Worm (Caenorhabditis elegans): ENCODE results near the gene F28C1.1.

The F28C1.1 gene

DNA sequence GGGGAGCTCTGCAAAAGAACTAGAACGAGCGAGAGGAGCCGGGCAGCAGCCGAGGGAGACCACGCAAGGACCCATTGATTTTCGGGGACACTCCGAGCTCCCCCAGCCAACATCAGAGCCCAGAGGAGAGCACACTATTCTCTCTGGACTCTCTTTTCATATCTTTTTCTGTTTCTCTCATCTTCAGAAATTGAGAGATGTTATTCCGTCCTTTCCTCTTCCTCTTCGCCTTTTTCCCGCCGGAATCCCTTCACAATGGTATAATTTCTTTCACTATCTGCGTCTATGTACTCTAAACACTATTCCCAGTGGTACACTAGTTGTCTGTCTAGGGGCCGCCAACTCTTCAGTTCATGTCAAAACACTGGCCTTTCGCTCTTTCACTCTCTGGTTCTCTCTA, 14.8 kb downstream of the F28C1.1 start (continued):
- peak; percentile 49 for TF ChIP-seq nhr-11 (tag; optimal IDR thresholded peaks at IDR 0.05)
- peak; percentile 85 for TF ChIP-seq nhr-85 (tag)
- TF ChIP-seq unc-130 (tag; optimal IDR thresholded peaks at IDR 0.05) = peak; percentile 42
- TF ChIP-seq mab-9 (GFP tag; IDR thresholded peaks at IDR 0.05) = no peak
- no peak for TF ChIP-seq F16B12.6 (tag; optimal IDR thresholded peaks at IDR 0.05)
- peak; percentile 73 to 78 for TF ChIP-seq egl-27 (tag; optimal IDR thresholded peaks at IDR 0.05)
- TF ChIP-seq ceh-63 (GFP tag; optimal IDR thresholded peaks at IDR 0.05) = peak; percentile 68
- TF ChIP-seq hlh-4 (tag; optimal IDR thresholded peaks at IDR 0.05) = no peak
- peak; percentile 41 for TF ChIP-seq mef-2 (tag; optimal IDR thresholded peaks at IDR 0.05)
- peak; percentile 72 for TF ChIP-seq isw-1 (GFP tag; IDR thresholded peaks at IDR 0.05)
- no peak for TF ChIP-seq nhr-76 (tag; optimal IDR thresholded peaks at IDR 0.05)
- TF ChIP-seq pqm-1 (tag; optimal IDR thresholded peaks at IDR 0.05) = no peak
- no peak for TF ChIP-seq pag-3 (tag; optimal IDR thresholded peaks at IDR 0.05; ENCODE audit: borderline replicate concordance, insufficient read depth)
- no peak for TF ChIP-seq zip-4 (GFP tag; optimal IDR thresholded peaks at IDR 0.05)
- peak; percentile 92 for TF ChIP-seq swsn-7 (tag; optimal IDR thresholded peaks at IDR 0.05)
- no peak for TF ChIP-seq C04F5.9 (tag; optimal IDR thresholded peaks at IDR 0.05)
- no peak for TF ChIP-seq ces-1 (GFP tag; optimal IDR thresholded peaks at IDR 0.05)
- TF ChIP-seq mdl-1 (tag; optimal IDR thresholded peaks at IDR 0.05) = peak in 1 of 2 experiments; percentile 76
- TF ChIP-seq grh-1 (GFP tag; IDR thresholded peaks at IDR 0.05) = 0 out of 2 replicates have a peak, but pooled peaks have one; percentile 27
- TF ChIP-seq elt-2 (tag; optimal IDR thresholded peaks at IDR 0.05) = no peak
- no peak for TF ChIP-seq aha-1 (tag; optimal IDR thresholded peaks at IDR 0.05)
- TF ChIP-seq nhr-90 (tag; optimal IDR thresholded peaks at IDR 0.05; ENCODE audit: poor library complexity) = peak; percentile 55
- TF ChIP-seq nhr-47 (tag; optimal IDR thresholded peaks at IDR 0.05) = peak; percentile 88
- TF ChIP-seq dsc-1 (tag; optimal IDR thresholded peaks at IDR 0.05) = peak; percentile 76
- TF ChIP-seq fos-1 (tag; optimal IDR thresholded peaks at IDR 0.05) = peak; percentile 22
- no peak for TF ChIP-seq efl-3 (GFP tag; optimal IDR thresholded peaks at IDR 0.05)

DNA sequence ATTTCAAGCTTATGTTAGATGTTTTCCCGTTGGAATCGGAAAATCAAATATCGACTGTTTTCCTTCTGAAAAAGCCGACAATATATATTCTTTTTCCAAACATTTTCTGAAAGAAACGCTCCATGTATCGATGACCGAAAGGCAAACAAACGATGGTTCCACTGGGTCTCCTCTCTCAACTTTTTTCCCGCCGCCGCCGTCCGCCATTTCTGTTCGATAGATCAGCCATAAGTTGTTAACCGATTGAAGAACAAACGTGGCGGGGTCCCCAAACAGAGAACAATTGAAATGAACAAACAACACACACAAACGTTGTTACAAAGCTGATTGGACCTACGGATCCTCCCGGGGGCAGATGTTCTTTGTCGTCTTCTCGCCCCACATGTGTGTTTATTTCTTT, 16.0 kb downstream of the F28C1.1 start:
- TF ChIP-seq blmp-1 (tag; optimal IDR thresholded peaks at IDR 0.05) (no peak), dpl-1 (GFP tag; optimal IDR thresholded peaks at IDR 0.05) (no peak), ceh-82 (tag; optimal IDR thresholded peaks at IDR 0.05) (no peak), fkh-8 (tag; optimal IDR thresholded peaks at IDR 0.05) (no peak), lin-14 (GFP tag; optimal IDR thresholded peaks at IDR 0.05) (peak; percentile 20), ceh-63 (GFP tag; optimal IDR thresholded peaks at IDR 0.05) (no peak)

DNA sequence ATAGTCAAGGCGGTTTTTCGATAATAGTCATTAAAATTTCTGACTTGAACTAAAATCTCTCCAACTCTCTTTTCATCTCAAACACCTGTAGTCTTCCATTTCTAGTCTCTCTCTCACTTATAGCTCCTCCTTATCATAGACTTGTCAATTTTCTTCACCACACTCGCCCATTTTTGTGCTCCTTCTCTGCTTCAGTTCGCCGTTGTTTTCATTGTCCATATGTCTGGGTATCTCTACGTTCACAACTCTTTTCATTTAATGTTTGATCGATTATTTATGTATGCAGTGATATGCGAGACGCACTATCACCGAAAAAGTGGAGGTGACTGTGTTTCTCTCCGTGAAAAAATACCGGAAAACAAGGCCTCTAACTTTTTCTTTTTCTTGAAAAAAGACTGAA, 17.1 kb downstream of the F28C1.1 start:
- TF ChIP-seq snpc-4 (tag; optimal IDR thresholded peaks at IDR 0.05) (no peak), pax-3 (tag; optimal IDR thresholded peaks at IDR 0.05) (peak; percentile 5), sptf-1 (tag; optimal IDR thresholded peaks at IDR 0.05) (no peak), aha-1 (tag; optimal IDR thresholded peaks at IDR 0.05) (no peak), ceh-8 (GFP tag; optimal IDR thresholded peaks at IDR 0.05) (no peak), lin-14 (GFP tag; optimal IDR thresholded peaks at IDR 0.05) (peak; percentile 26), mep-1 (tag; optimal IDR thresholded peaks at IDR 0.05) (no peak), xbp-1 (tag; optimal IDR thresholded peaks at IDR 0.05) (no peak), pqm-1 (tag; optimal IDR thresholded peaks at IDR 0.05) (peak; percentile 29), fkh-10 (GFP tag; optimal IDR thresholded peaks at IDR 0.05) (no peak), pag-3 (tag; optimal IDR thresholded peaks at IDR 0.05; ENCODE audit: borderline replicate concordance, insufficient read depth) (no peak), nhr-20 (tag; optimal IDR thresholded peaks at IDR 0.05) (peak; percentile 8), elt-2 (tag; optimal IDR thresholded peaks at IDR 0.05) (peak; percentile 67), efl-3 (GFP tag; optimal IDR thresholded peaks at IDR 0.05) (no peak), hlh-4 (tag; optimal IDR thresholded peaks at IDR 0.05) (no peak), lin-35 (GFP tag; optimal IDR thresholded peaks at IDR 0.05) (peak in 1 of 2 experiments; percentile 19), mab-9 (GFP tag; IDR thresholded peaks at IDR 0.05) (no peak), tbx-2 (tag; optimal IDR thresholded peaks at IDR 0.05) (no peak), ztf-4 (tag; optimal IDR thresholded peaks at IDR 0.05) (no peak), ces-1 (GFP tag; optimal IDR thresholded peaks at IDR 0.05) (no peak), Y116A8C.19 (tag; optimal IDR thresholded peaks at IDR 0.05; ENCODE audit: borderline replicate concordance) (no peak), ets-5 (GFP tag; IDR thresholded peaks at IDR 0.05) (no peak)

All from whole organism, L1 larva.